Fruit fly (Drosophila melanogaster): ENCODE data around the gene CG3862.

CG3862 gene

DNA sequence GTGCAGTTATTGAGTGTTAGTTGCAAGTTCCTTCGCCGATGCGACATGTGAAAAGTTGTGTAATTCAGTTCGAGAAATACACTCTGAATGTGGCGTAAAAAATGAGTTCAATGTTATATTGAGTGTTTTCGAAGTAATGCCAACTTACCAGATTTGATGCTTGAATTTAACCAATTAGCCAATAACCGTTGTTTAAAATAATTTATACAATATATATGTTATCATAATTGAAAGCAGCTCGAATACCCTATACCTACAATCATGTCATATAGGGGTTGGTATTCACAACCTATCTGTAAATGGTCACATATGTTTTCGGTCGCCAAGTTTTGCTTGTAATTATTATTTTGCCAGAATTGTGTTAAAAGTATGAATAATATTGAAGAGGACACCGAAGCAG, 15.4 kb downstream of the CG3862 start, which contains the start of gene Nnf1b:
TSS of gene Nnf1b (plus strand) at position 301 of the 400 bp plus-strand sequence.
- TF ChIP-seq CG3919 (GFP tag; optimal IDR thresholded peaks at IDR 0.05) (no peak), Ets96B (tag; optimal IDR thresholded peaks at IDR 0.05) (no peak), esn (GFP tag; optimal IDR thresholded peaks at IDR 0.05) (no peak), CG6276 (GFP tag; optimal IDR thresholded peaks at IDR 0.05) (no peak), CG6163 (GFP tag; IDR thresholded peaks at IDR 0.05) (no peak), CG4318 (GFP tag; optimal IDR thresholded peaks at IDR 0.05) (no peak), Sox102F (GFP tag; optimal IDR thresholded peaks at IDR 0.05) (no peak), CG10631 (GFP tag; optimal IDR thresholded peaks at IDR 0.05) (no peak), CG11762 (GFP tag; optimal IDR thresholded peaks at IDR 0.05; ENCODE audit: insufficient read depth) (no peak), Ets21C (GFP tag; optimal IDR thresholded peaks at IDR 0.05) (no peak), OdsH (GFP tag; optimal IDR thresholded peaks at IDR 0.05) (no peak), eg (GFP tag; IDR thresholded peaks at IDR 0.05) (no peak)

DNA sequence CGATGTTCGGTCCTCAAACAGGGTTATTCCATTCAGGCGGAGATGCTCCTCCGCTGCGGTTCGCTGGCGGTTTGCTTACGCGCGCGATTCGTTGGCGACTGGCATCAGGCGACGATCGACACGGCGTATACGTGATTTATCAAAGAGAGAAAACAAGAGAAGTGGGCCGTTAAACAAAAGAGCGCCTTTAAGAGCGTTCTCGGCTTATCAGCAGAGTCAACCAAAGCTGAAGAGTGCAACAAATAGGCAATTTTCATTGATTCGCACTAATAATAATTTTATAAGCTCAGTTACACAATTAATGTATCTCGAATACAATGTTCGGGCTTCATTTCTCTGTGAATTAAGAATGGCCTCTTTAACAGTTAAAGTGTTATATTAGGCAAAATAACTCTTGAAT, 35.0 kb downstream of the CG3862 start, which contains the start of gene Pkg21D:
TSS of gene Pkg21D (minus strand) at position 101 of the 400 bp plus-strand sequence.
- no peak for TF ChIP-seq fkh (GFP tag; optimal IDR thresholded peaks at IDR 0.05)
- TF ChIP-seq Hr38 (GFP tag; optimal IDR thresholded peaks at IDR 0.05), result no peak
- TF ChIP-seq dsx (GFP tag; optimal IDR thresholded peaks at IDR 0.05; ENCODE audit: poor library complexity, severe bottlenecking), result no peak
- no peak for TF ChIP-seq Gug (GFP tag; IDR thresholded peaks at IDR 0.05)
- no peak for TF ChIP-seq Sox14 (GFP tag; optimal IDR thresholded peaks at IDR 0.05)
- no peak for TF ChIP-seq dac (GFP tag; optimal IDR thresholded peaks at IDR 0.05)
- no peak for TF ChIP-seq Sox15 (GFP tag; optimal IDR thresholded peaks at IDR 0.05)

DNA sequence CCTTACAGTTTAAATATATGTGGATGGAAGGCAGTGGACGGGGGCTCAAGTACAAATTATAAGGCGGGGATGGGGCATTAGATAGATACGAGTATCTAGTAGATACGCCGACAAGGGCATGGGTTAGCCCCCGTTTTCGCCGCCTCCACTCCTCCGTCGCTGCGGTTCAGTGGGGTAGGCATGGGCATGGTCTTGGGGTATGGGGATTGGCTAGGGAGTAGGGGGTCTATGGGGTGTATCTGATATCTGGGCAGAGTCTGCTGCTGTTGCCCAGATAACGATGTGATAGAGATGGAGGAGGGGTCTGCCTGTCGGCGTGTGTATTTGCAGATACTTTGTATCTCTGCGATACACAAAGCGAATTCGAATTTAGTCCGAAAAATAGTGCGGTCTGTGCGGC, 35.7 kb downstream of the CG3862 start:
- TF ChIP-seq fkh (GFP tag; optimal IDR thresholded peaks at IDR 0.05) (peak; percentile 53), topi (GFP tag; optimal IDR thresholded peaks at IDR 0.05) (no peak), CG11902 (GFP tag; optimal IDR thresholded peaks at IDR 0.05) (no peak), svp (GFP tag) (peak; percentile 39), fd85E (GFP tag; optimal IDR thresholded peaks at IDR 0.05) (no peak), CG10669 (GFP tag; optimal IDR thresholded peaks at IDR 0.05) (no peak), Sox102F (GFP tag; optimal IDR thresholded peaks at IDR 0.05) (no peak), eg (GFP tag; IDR thresholded peaks at IDR 0.05) (no peak), vri (GFP tag; optimal IDR thresholded peaks at IDR 0.05) (no peak)

DNA sequence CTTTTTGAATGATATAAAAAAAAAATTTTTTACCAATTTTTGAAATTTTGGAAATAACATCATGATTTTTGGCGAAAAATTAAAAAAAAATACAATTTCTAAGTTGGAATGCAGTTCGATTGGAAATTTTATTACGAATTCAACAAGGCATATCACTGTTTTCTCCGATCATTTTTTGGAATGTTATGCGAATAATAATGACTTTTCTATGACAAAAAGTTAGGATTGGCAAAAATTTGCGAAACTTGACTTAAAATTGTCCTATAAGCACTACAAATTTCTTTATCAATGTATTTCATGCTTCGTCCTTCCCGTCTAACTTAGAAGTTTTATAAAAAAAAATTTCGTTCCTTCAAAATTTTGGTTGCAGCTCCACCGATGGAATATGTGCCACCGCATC, 41.6 kb downstream of the CG3862 start, which contains the start of gene CG3544:
TSS of gene CG3544 (plus strand) at position 301 of the 400 bp plus-strand sequence.
- no peak for TF ChIP-seq CG10631 (GFP tag; optimal IDR thresholded peaks at IDR 0.05)
- TF ChIP-seq CG6163 (GFP tag; IDR thresholded peaks at IDR 0.05), result no peak
- TF ChIP-seq eg (GFP tag; IDR thresholded peaks at IDR 0.05), result no peak
- no peak for TF ChIP-seq CG11902 (GFP tag; optimal IDR thresholded peaks at IDR 0.05)
- TF ChIP-seq Sox102F (GFP tag; optimal IDR thresholded peaks at IDR 0.05), result no peak
- no peak for TF ChIP-seq net (GFP tag; optimal IDR thresholded peaks at IDR 0.05)
- TF ChIP-seq achi (GFP tag; optimal IDR thresholded peaks at IDR 0.05), result no peak
- no peak for TF ChIP-seq CG6276 (GFP tag; optimal IDR thresholded peaks at IDR 0.05)
- TF ChIP-seq CG7368 (GFP tag; optimal IDR thresholded peaks at IDR 0.05), result no peak
- TF ChIP-seq CG6792 (GFP tag; optimal IDR thresholded peaks at IDR 0.05), result no peak
- no peak for TF ChIP-seq Gug (GFP tag; IDR thresholded peaks at IDR 0.05)
- TF ChIP-seq lz (GFP tag; optimal IDR thresholded peaks at IDR 0.05), result no peak
- no peak for TF ChIP-seq CG1621 (tag; optimal IDR thresholded peaks at IDR 0.05)
- TF ChIP-seq fkh (GFP tag; optimal IDR thresholded peaks at IDR 0.05), result no peak
- no peak for TF ChIP-seq Hr4 (GFP tag; optimal IDR thresholded peaks at IDR 0.05)
- TF ChIP-seq svp (GFP tag), result no peak
- no peak for TF ChIP-seq acj6 (GFP tag; optimal IDR thresholded peaks at IDR 0.05)
- no peak for TF ChIP-seq spab (GFP tag; optimal IDR thresholded peaks at IDR 0.05)

DNA sequence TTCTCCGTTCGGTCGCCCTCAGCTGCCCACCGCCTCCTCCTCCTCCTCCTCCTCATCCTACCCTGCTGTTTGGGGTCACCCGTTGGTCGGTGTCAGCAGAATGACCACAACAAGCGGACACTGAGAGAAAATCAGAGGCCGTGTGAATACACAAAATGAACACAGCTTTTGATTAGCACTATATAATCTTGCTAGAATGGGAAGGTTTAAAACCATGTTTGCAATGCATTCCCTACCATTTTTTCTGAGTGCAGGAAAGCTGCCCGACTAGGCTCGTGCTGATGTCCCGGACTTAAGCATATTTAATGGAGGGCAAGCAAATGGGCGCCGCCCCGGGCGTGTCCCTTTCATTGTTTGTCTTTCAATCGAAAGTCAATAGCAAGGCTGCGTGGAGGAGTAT, 44.8 kb downstream of the CG3862 start:
- TF ChIP-seq Sox15 (GFP tag; optimal IDR thresholded peaks at IDR 0.05) (no peak), Eip75B (GFP tag; optimal IDR thresholded peaks at IDR 0.05) (no peak), CG8632 (GFP tag; optimal IDR thresholded peaks at IDR 0.05) (no peak), fkh (GFP tag; optimal IDR thresholded peaks at IDR 0.05) (no peak), CG6808 (GFP tag; optimal IDR thresholded peaks at IDR 0.05) (no peak), CG11902 (GFP tag; optimal IDR thresholded peaks at IDR 0.05) (no peak), CG32006 (GFP tag; optimal IDR thresholded peaks at IDR 0.05) (no peak), Met (GFP tag; optimal IDR thresholded peaks at IDR 0.05) (no peak), Lpt (GFP tag; optimal IDR thresholded peaks at IDR 0.05) (no peak), Gug (GFP tag; IDR thresholded peaks at IDR 0.05) (no peak), CG3919 (GFP tag; optimal IDR thresholded peaks at IDR 0.05) (no peak)

All from whole organism, prepupa.